Worm (Caenorhabditis elegans) whole organism, mixed stage, embryonic: Measurements from ENCODE around the gene ptr-8.
"Not testable (repeated sequence)": the region's sequence is repeated elsewhere in the genome, so short reads cannot be mapped to it uniquely, and the experiment has no call there.

Source experiments
- blmp-1 ChIP-seq: fragments of 150-350 bp; optimal IDR thresholded peaks from 2 replicates; lab custom pipeline; 2014; ENCODE audit warnings: missing biosample characterization, missing genetic modification characterization
- ceh-43 ChIP-seq: fragments of 200-800 bp; sonication (Bioruptor generic); optimal IDR thresholded peaks from 2 replicates; lab custom pipeline; 2018; ENCODE audit warnings: mild to moderate bottlenecking, missing genetic modification characterization, moderate library complexity, missing compliant biosample characterization
- ceh-83 ChIP-seq: fragments of 200-800 bp; sonication (Bioruptor generic); optimal IDR thresholded peaks from 2 replicates; lab custom pipeline; 2018; ENCODE audit warnings: mild to moderate bottlenecking, missing genetic modification characterization, missing compliant biosample characterization
- drap-1 ChIP-seq: fragments of 200-800 bp; sonication (Bioruptor generic); optimal IDR thresholded peaks from 3 replicates; lab custom pipeline; 2018; ENCODE audit warnings: mild to moderate bottlenecking, missing genetic modification characterization, missing compliant biosample characterization
- elt-1 ChIP-seq: sonication (generic microtip); optimal IDR thresholded peaks from 2 replicates; lab custom pipeline; 2017; ENCODE audit warnings: missing genetic modification characterization, mild to moderate bottlenecking, missing compliant biosample characterization, antibody characterized with exemption, moderate library complexity, borderline replicate concordance; ENCODE audit not compliant: insufficient read depth
- flh-1 ChIP-seq: fragments of 200-800 bp; sonication (Bioruptor generic); optimal IDR thresholded peaks from 2 replicates; lab custom pipeline; 2018; ENCODE audit warnings: mild to moderate bottlenecking, missing genetic modification characterization, moderate library complexity, missing compliant biosample characterization
- ham-2 ChIP-seq: fragments of 200-800 bp; sonication (Bioruptor generic); optimal IDR thresholded peaks from 2 replicates; lab custom pipeline; 2018; ENCODE audit warnings: mild to moderate bottlenecking, missing genetic modification characterization, missing compliant biosample characterization
- lin-13 ChIP-seq: fragments of 150-350 bp; optimal IDR thresholded peaks from 2 replicates; lab custom pipeline; 2014; ENCODE audit warnings: missing biosample characterization, missing genetic modification characterization
- mep-1 ChIP-seq: fragments of 150-350 bp; optimal IDR thresholded peaks from 2 replicates; lab custom pipeline; 2017; ENCODE audit warnings: missing biosample characterization, missing genetic modification reagents, missing genetic modification characterization, inconsistent platforms
- mls-2 ChIP-seq: sonication (generic microtip); optimal IDR thresholded peaks from 2 replicates; lab custom pipeline; 2016; ENCODE audit warnings: mild to moderate bottlenecking, missing genetic modification characterization, moderate library complexity, missing compliant biosample characterization
- nhr-28 ChIP-seq: fragments of 150-350 bp; optimal IDR thresholded peaks from 2 replicates; lab custom pipeline; 2014; ENCODE audit warnings: missing biosample characterization, missing genetic modification characterization
- nhr-76 ChIP-seq: sonication (generic microtip); optimal IDR thresholded peaks from 2 replicates; lab custom pipeline; 2017; ENCODE audit warnings: missing biosample characterization, missing genetic modification characterization
- snpc-4 ChIP-seq: fragments of 150-350 bp; optimal IDR thresholded peaks from 2 replicates; lab custom pipeline; 2014; ENCODE audit warnings: missing biosample characterization, missing genetic modification characterization
- sptf-1 ChIP-seq: sonication (generic microtip); optimal IDR thresholded peaks from 2 replicates; lab custom pipeline; 2017; ENCODE audit warnings: mild to moderate bottlenecking, missing genetic modification characterization, moderate library complexity, missing compliant biosample characterization
- tbx-8 ChIP-seq: fragments of 200-800 bp; sonication (Bioruptor generic); optimal IDR thresholded peaks from 2 replicates; lab custom pipeline; 2018; ENCODE audit warnings: mild to moderate bottlenecking, missing genetic modification characterization, moderate library complexity, missing compliant biosample characterization
- unc-120 ChIP-seq: sonication (generic microtip); optimal IDR thresholded peaks from 2 replicates; lab custom pipeline; 2017; ENCODE audit warnings: missing genetic modification characterization, missing compliant biosample characterization; ENCODE audit not compliant: poor library complexity, severe bottlenecking
- unc-39 ChIP-seq: fragments of 150-350 bp; optimal IDR thresholded peaks from 2 replicates; lab custom pipeline; 2014; ENCODE audit warnings: missing biosample characterization, missing genetic modification characterization
- unc-62 ChIP-seq: fragments of 150-350 bp; optimal IDR thresholded peaks from 2 replicates; lab custom pipeline; 2014; ENCODE audit warnings: missing biosample characterization, missing genetic modification reagents, missing genetic modification characterization
- ztf-11 ChIP-seq: fragments of 150-350 bp; optimal IDR thresholded peaks from 2 replicates; lab custom pipeline; 2014; ENCODE audit warnings: missing biosample characterization, missing genetic modification characterization

Gene ptr-8

ce11 chrII:10934786-10935185 lies 45.7 kb downstream of the ptr-8 start, which contains the start of gene R03D7.2:
TSS of gene R03D7.2 (minus strand) at chrII:10935184.
- TF ChIP-seq ham-2 (GFP tag; lab: Kevin White, UChicago) (no peak), ceh-43 (GFP tag; lab: Kevin White, UChicago) (no peak), lin-13 (no peak), sptf-1 (no peak), flh-1 (no peak), tbx-8 (no peak), mep-1 (tag; lab: Kevin White, UChicago) (no peak), elt-1 (no peak), unc-120 (tag; lab: Kevin White, UChicago) (no peak), ztf-11 (tag; lab: Kevin White, UChicago) (no peak), drap-1 (GFP tag; lab: Kevin White, UChicago) (no peak), snpc-4 (tag; lab: Kevin White, UChicago) (no peak), unc-62 (GFP tag; lab: Kevin White, UChicago) (no peak), nhr-28 (tag; lab: Kevin White, UChicago) (no peak), mls-2 (tag; lab: Kevin White, UChicago) (no peak), ceh-83 (GFP tag; lab: Kevin White, UChicago) (no peak), nhr-76 (tag; lab: Kevin White, UChicago) (no peak)

ce11 chrII:10935336-10935735 lies 46.3 kb downstream of the ptr-8 start:
- TF ChIP-seq unc-39 (tag; lab: Kevin White, UChicago) (no peak), blmp-1 (tag; lab: Kevin White, UChicago) (no peak), elt-1 (no peak), ham-2 (GFP tag; lab: Kevin White, UChicago) (no peak)

- TF ChIP-seq flh-1; ztf-11 (tag; lab: Kevin White, UChicago); snpc-4 (tag; lab: Kevin White, UChicago): not testable (repeated sequence)
These were observed 52.8 kb downstream of the ptr-8 start, which contains the start of gene R03D7.15 for ce11 chrII:10941918-10942317. TSS of gene R03D7.15 (plus strand) at chrII:10942216.
